Fruit fly (Drosophila melanogaster): ENCODE measurements around the gene CG14325.

DNA sequence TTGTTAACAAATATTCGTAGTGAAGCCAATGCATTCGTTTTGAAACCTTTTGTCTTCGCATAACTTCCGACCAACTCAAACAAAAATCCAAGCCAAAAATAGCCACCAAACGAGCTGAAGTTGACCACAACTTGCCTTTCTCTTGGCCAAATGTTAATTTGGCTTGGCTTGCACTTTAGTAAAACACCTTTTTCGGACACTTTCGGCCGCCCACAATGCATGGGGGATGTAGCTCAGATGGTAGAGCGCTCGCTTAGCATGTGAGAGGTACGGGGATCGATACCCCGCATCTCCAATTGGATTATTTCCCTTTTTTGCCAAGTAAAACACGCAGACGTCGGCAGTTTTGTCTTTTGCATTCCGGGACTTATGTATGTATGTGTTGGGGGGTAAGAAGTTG is 30.0 kb downstream of the CG14325 start:
- TF ChIP-seq CG11560 (tag; IDR thresholded peaks at IDR 0.05) = no peak
- no peak for TF ChIP-seq Nf-YA (GFP tag; IDR thresholded peaks at IDR 0.05)
- no peak for TF ChIP-seq row (GFP tag; IDR thresholded peaks at IDR 0.05)
- no peak for TF ChIP-seq CG15601 (tag; optimal IDR thresholded peaks at IDR 0.05)
- TF ChIP-seq CG11696 (GFP tag; IDR thresholded peaks at IDR 0.05) = no peak
- TF ChIP-seq NfI (GFP tag; optimal IDR thresholded peaks at IDR 0.05) = no peak
- no peak for TF ChIP-seq CG10366 (GFP tag; IDR thresholded peaks at IDR 0.05)
- TF ChIP-seq Hmx (GFP tag; optimal IDR thresholded peaks at IDR 0.05) = no peak
- no peak for TF ChIP-seq CG12155 (GFP tag; optimal IDR thresholded peaks at IDR 0.05)
